Fruit fly (Drosophila melanogaster): Measurements from ENCODE around the gene Pdha.

dm6 chrX:4654397-4654796, 47.7 kb upstream of the Pdha start, which contains the start of gene CG15473:
- no peak for TF ChIP-seq esn (GFP tag; optimal IDR thresholded peaks at IDR 0.05)
- no peak for TF ChIP-seq CG8119 (GFP tag; IDR thresholded peaks at IDR 0.05)
- TF ChIP-seq lz (GFP tag; optimal IDR thresholded peaks at IDR 0.05), result no peak
- no peak for TF ChIP-seq Sox14 (GFP tag; optimal IDR thresholded peaks at IDR 0.05)
- no peak for TF ChIP-seq CG8632 (GFP tag; optimal IDR thresholded peaks at IDR 0.05)
- TF ChIP-seq fd59A (GFP tag; optimal IDR thresholded peaks at IDR 0.05), result no peak
- no peak for TF ChIP-seq CG6163 (GFP tag; IDR thresholded peaks at IDR 0.05)
